Worm (Caenorhabditis elegans) whole organism, young adult: ENCODE data around the gene str-97.

Experiments used
- B0261.1 ChIP-seq: sonication (generic microtip); optimal IDR thresholded peaks from 2 replicates; lab custom pipeline; 2016; ENCODE audit warnings: mild to moderate bottlenecking, missing genetic modification characterization, moderate library complexity, missing compliant biosample characterization
- F57C9.4 ChIP-seq: sonication (generic microtip); optimal IDR thresholded peaks from 2 replicates; lab custom pipeline; 2017; ENCODE audit warnings: mild to moderate bottlenecking, missing genetic modification characterization, missing compliant biosample characterization
- akir-1 ChIP-seq: fragments of 200-800 bp; sonication (Bioruptor generic); optimal IDR thresholded peaks from 2 replicates; lab custom pipeline; 2018; ENCODE audit warnings: mild to moderate bottlenecking, missing genetic modification characterization, moderate library complexity, missing compliant biosample characterization
- attf-5 ChIP-seq: fragments of 200-800 bp; sonication (Bioruptor generic); optimal IDR thresholded peaks from 2 replicates; lab custom pipeline; 2018; ENCODE audit warnings: mild to moderate bottlenecking, missing genetic modification characterization, missing compliant biosample characterization
- ceh-79 ChIP-seq: sonication (generic microtip); optimal IDR thresholded peaks from 2 replicates; lab custom pipeline; 2017; ENCODE audit warnings: mild to moderate bottlenecking, missing genetic modification characterization, missing compliant biosample characterization
- egl-18 ChIP-seq: fragments of 200-800 bp; sonication (Bioruptor generic); IDR thresholded peaks from 2 replicates; pipeline ENCODE4 v1.3.6; 2022; ENCODE audit warnings: missing genetic modification reagents, missing genetic modification characterization, missing compliant biosample characterization
- hlh-26 ChIP-seq: fragments of 200-800 bp; sonication (Bioruptor generic); conservative IDR thresholded peaks from 2 replicates; pipeline ENCODE4 v1.3.6; 2022; ENCODE audit warnings: missing genetic modification reagents, missing genetic modification characterization, missing compliant biosample characterization
- mcd-1 ChIP-seq: fragments of 200-800 bp; sonication (Bioruptor generic); IDR thresholded peaks from 2 replicates; pipeline ENCODE4 v1.3.6; 2022; ENCODE audit warnings: missing genetic modification reagents, missing genetic modification characterization, missing compliant biosample characterization
- nfya-2 ChIP-seq: fragments of 200-800 bp; sonication (Bioruptor generic); IDR thresholded peaks from 2 replicates; pipeline ENCODE4 v1.3.6; 2022; ENCODE audit warnings: missing genetic modification reagents, missing genetic modification characterization, missing compliant biosample characterization
- snpc-1.3 ChIP-seq: sonication (generic microtip); optimal IDR thresholded peaks from 2 replicates; lab custom pipeline; 2017; ENCODE audit warnings: missing genetic modification characterization, mild to moderate bottlenecking, missing compliant biosample characterization, antibody characterized with exemption, moderate library complexity, missing genotype, missing genetic modification reagents; ENCODE audit not compliant: insufficient read depth
- snpc-4 ChIP-seq, 5 experiments: fragments of 150-350 bp in 1 of 5; sonication (generic microtip) in 4 of 5; optimal IDR thresholded peaks; 2 replicates each; lab custom pipeline; 2014 to 2018; ENCODE audit warnings: missing genetic modification characterization in 5 of 5, missing biosample characterization in 3 of 5, antibody characterized with exemption in 2 of 5, mild to moderate bottlenecking in 2 of 5, missing compliant biosample characterization in 2 of 5, missing genotype in 2 of 5, moderate library complexity in 2 of 5, missing genetic modification reagents in 1 of 5
- sptf-2 ChIP-seq: fragments of 200-800 bp; sonication (Bioruptor generic); optimal IDR thresholded peaks from 2 replicates; lab custom pipeline; 2018; ENCODE audit warnings: mild to moderate bottlenecking, missing genetic modification characterization, missing compliant biosample characterization
- tbp1 ChIP-seq: fragments of 200-800 bp; sonication (Bioruptor generic); optimal IDR thresholded peaks from 2 replicates; lab custom pipeline; 2018; ENCODE audit warnings: mild to moderate bottlenecking, missing genetic modification characterization, missing compliant biosample characterization
- unc-62 ChIP-seq: fragments of 150-350 bp; optimal IDR thresholded peaks from 2 replicates; lab custom pipeline; 2014; ENCODE audit warnings: missing biosample characterization, missing genetic modification reagents, missing genetic modification characterization

ce11 chrV:16159594-16159993, 4.6 kb upstream of the str-97 start, which contains the start of gene F10A3.17:
- TF ChIP-seq sptf-2 (GFP tag; lab: Kevin White, UChicago) (no peak), snpc-1.3 (no peak), unc-62 (no peak), attf-5 (GFP tag; lab: Kevin White, UChicago) (no peak), hlh-26 (GFP tag; lab: Robert Waterston, UW) (no peak), akir-1 (GFP tag; lab: Kevin White, UChicago) (no peak), egl-18 (GFP tag; lab: Robert Waterston, UW) (no peak), ceh-79 (tag; lab: Kevin White, UChicago) (no peak), mcd-1 (no peak), snpc-4 (GFP tag; optimal IDR thresholded peaks at IDR 0.05; lab: Kevin White, UChicago) (no peak), snpc-4 (tag; optimal IDR thresholded peaks at IDR 0.05; lab: Kevin White, UChicago) (no peak), B0261.1 (no peak), F57C9.4 (tag; lab: Kevin White, UChicago) (no peak), nfya-2 (GFP tag; lab: Robert Waterston, UW) (no peak), tbp1 (no peak)
